Worm (Caenorhabditis elegans) whole organism, L3 larva: ENCODE measurements around the gene gfat-1.
A peak's percentile ranks its signal among the peaks of the same experiment; 100 is the strongest.

Experiments
- R02D3.7 ChIP-seq: fragments of 150-350 bp; optimal IDR thresholded peaks from 2 replicates; lab custom pipeline; 2014; ENCODE audit warnings: missing biosample characterization, missing genetic modification characterization
- ama-1 ChIP-seq: fragments of 150-350 bp; optimal IDR thresholded peaks from 2 replicates; lab custom pipeline; 2018
- daf-12 ChIP-seq: fragments of 150-350 bp; optimal IDR thresholded peaks from 2 replicates; lab custom pipeline; 2014; ENCODE audit warnings: missing biosample characterization, missing genetic modification reagents, missing genetic modification characterization
- elt-1 ChIP-seq: fragments of 150-350 bp; optimal IDR thresholded peaks from 2 replicates; lab custom pipeline; 2014; ENCODE audit warnings: missing biosample characterization, missing genetic modification characterization
- fkh-2 ChIP-seq: fragments of 150-350 bp; optimal IDR thresholded peaks from 2 replicates; lab custom pipeline; 2014; ENCODE audit warnings: missing biosample characterization, missing genetic modification reagents, missing genetic modification characterization
- mdl-1 ChIP-seq: fragments of 150-350 bp; optimal IDR thresholded peaks from 2 replicates; lab custom pipeline; 2014; ENCODE audit warnings: missing biosample characterization, missing genetic modification characterization
- nhr-23 ChIP-seq: fragments of 150-350 bp; optimal IDR thresholded peaks from 2 replicates; lab custom pipeline; 2014; ENCODE audit warnings: missing biosample characterization, missing genetic modification reagents, missing genetic modification characterization
- tbx-2 ChIP-seq: sonication (generic microtip); optimal IDR thresholded peaks from 2 replicates; lab custom pipeline; 2016; ENCODE audit warnings: mild to moderate bottlenecking, missing genetic modification characterization, missing compliant biosample characterization
- ztf-11 ChIP-seq: fragments of 150-350 bp; optimal IDR thresholded peaks from 2 replicates; lab custom pipeline; 2014; ENCODE audit warnings: missing biosample characterization, missing genetic modification characterization

ce11 chrII:11642025-11642424 lies 46.8 kb upstream of the gfat-1 start:
- TF ChIP-seq nhr-23 (tag; lab: Kevin White, UChicago): peak; percentile 51
- peak; percentile 17 for TF ChIP-seq ama-1 (lab: Kevin White, UChicago)
- peak; percentile 48 for TF ChIP-seq tbx-2 (tag; lab: Kevin White, UChicago)
- no peak for TF ChIP-seq daf-12
- TF ChIP-seq R02D3.7 (tag; lab: Kevin White, UChicago): no peak
- TF ChIP-seq mdl-1 (tag; lab: Kevin White, UChicago): no peak
- no peak for TF ChIP-seq elt-1 (tag; lab: Kevin White, UChicago)
- TF ChIP-seq ztf-11 (tag; lab: Kevin White, UChicago): no peak
- no peak for TF ChIP-seq fkh-2
